In the genomic region with DNA sequence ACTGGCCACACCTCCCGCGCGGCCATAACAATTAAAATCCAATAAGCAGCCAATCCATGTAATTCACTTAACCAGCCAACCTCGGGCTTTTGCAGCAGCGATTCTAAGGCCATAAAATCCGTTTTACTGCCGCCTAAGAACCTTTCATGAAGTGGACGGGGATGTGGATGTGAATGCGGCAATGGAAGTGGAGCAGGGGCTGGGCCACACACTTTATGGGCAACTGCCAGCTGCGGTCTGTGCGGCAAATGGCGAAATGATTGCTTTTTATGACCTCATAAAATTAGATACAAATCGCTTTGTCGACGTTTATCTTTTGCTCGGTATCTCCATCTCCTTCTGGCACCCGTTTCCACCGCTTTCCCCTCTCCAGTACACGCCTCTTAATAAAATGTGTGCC, we compare ENCODE assay signal across 2 fruit fly cellular contexts.
TF ChIP-seq lines count a peak whose summit lies in the region.

No protein-coding gene starts in this region.

- TF ChIP-seq CTCF in whole organism, embryonic (GFP tag; optimal IDR thresholded peaks at IDR 0.05; lab: Kevin White, UChicago): no peak

TF ChIP-seq in whole organism, embryonic, 481 proteins besides CTCF, POLR2A, EP300 and RAD21 (continues in another document):
- TF ChIP-seq mam (GFP tag; optimal IDR thresholded peaks at IDR 0.05; lab: Kevin White, UChicago) (no peak), CG14965 (GFP tag; optimal IDR thresholded peaks at IDR 0.05; lab: Kevin White, UChicago; ENCODE audit: borderline replicate concordance) (no peak), chinmo (GFP tag; IDR thresholded peaks at IDR 0.05; lab: Robert Waterston, UW; ENCODE audit: partially characterized antibody) (no peak), grn (GFP tag; optimal IDR thresholded peaks at IDR 0.05; lab: Kevin White, UChicago) (peak; percentile 45), fd102C (GFP tag; optimal IDR thresholded peaks at IDR 0.05; lab: Kevin White, UChicago) (no peak), Chrac-16 (GFP tag; optimal IDR thresholded peaks at IDR 0.05; lab: Kevin White, UChicago) (no peak), CG6689 (GFP tag; IDR thresholded peaks at IDR 0.05; lab: Robert Waterston, UW) (no peak), Hr78 (GFP tag; optimal IDR thresholded peaks at IDR 0.05; lab: Kevin White, UChicago) (no peak), mirr (GFP tag; optimal IDR thresholded peaks at IDR 0.05; lab: Kevin White, UChicago) (peak; percentile 2), Abd-B (GFP tag; optimal IDR thresholded peaks at IDR 0.05; lab: Kevin White, UChicago) (peak; percentile 55), BtbVII (GFP tag; optimal IDR thresholded peaks at IDR 0.05; lab: Kevin White, UChicago) (no peak), Kr (GFP tag; optimal IDR thresholded peaks at IDR 0.05; lab: Kevin White, UChicago) (no peak), CG18262 (tag; optimal IDR thresholded peaks at IDR 0.05; lab: Kevin White, UChicago) (no peak), CG13296 (GFP tag; optimal IDR thresholded peaks at IDR 0.05; lab: Kevin White, UChicago) (no peak), scrt (GFP tag; optimal IDR thresholded peaks at IDR 0.05; lab: Kevin White, UChicago) (no peak), gro (GFP tag; optimal IDR thresholded peaks at IDR 0.05; lab: Kevin White, UChicago) (peak; percentile 25), tio (GFP tag; optimal IDR thresholded peaks at IDR 0.05; lab: Kevin White, UChicago) (no peak), tx (GFP tag; optimal IDR thresholded peaks at IDR 0.05; lab: Kevin White, UChicago) (no peak), Adf1 (GFP tag; IDR thresholded peaks at IDR 0.05; lab: Robert Waterston, UW) (no peak), Sry-β (GFP tag; optimal IDR thresholded peaks at IDR 0.05; lab: Kevin White, UChicago) (no peak), D19A (tag; optimal IDR thresholded peaks at IDR 0.05; lab: Kevin White, UChicago) (no peak), CG7786 (GFP tag; optimal IDR thresholded peaks at IDR 0.05; lab: Kevin White, UChicago) (no peak), CG11723 (GFP tag; optimal IDR thresholded peaks at IDR 0.05; lab: Kevin White, UChicago) (no peak), trem (tag; optimal IDR thresholded peaks at IDR 0.05; lab: Kevin White, UChicago) (no peak), Xrp1 (GFP tag; IDR thresholded peaks at IDR 0.05; lab: Robert Waterston, UW) (no peak), lilli (GFP tag; optimal IDR thresholded peaks at IDR 0.05; lab: Kevin White, UChicago) (no peak), da (GFP tag; optimal IDR thresholded peaks at IDR 0.05; lab: Kevin White, UChicago) (no peak), CG3281 (GFP tag; optimal IDR thresholded peaks at IDR 0.05; lab: Kevin White, UChicago) (no peak), sna (GFP tag; IDR thresholded peaks at IDR 0.05; lab: Robert Waterston, UW; ENCODE audit: partially characterized antibody) (no peak), CG4707 (GFP tag; optimal IDR thresholded peaks at IDR 0.05; lab: Kevin White, UChicago) (no peak), HmgZ (tag; optimal IDR thresholded peaks at IDR 0.05; lab: Kevin White, UChicago) (no peak), CG2202 (tag; optimal IDR thresholded peaks at IDR 0.05; lab: Kevin White, UChicago) (no peak), CG9215 (GFP tag; IDR thresholded peaks at IDR 0.05; lab: Robert Waterston, UW) (no peak), psq (GFP tag; optimal IDR thresholded peaks at IDR 0.05; lab: Kevin White, UChicago) (no peak), dpn (GFP tag; optimal IDR thresholded peaks at IDR 0.05; lab: Kevin White, UChicago) (no peak), Dref (GFP tag; IDR thresholded peaks at IDR 0.05; lab: Robert Waterston, UW) (no peak), br (optimal IDR thresholded peaks at IDR 0.05; lab: Kevin White, UChicago) (no peak), slbo (GFP tag; IDR thresholded peaks at IDR 0.05; lab: Robert Waterston, UW) (0 out of 2 replicates have a peak, but pooled peaks have one; percentile 14), Sox100B (GFP tag; optimal IDR thresholded peaks at IDR 0.05; lab: Kevin White, UChicago) (no peak), CG14860 (GFP tag; IDR thresholded peaks at IDR 0.05; lab: Robert Waterston, UW; ENCODE audit: partially characterized antibody) (no peak), Awh (GFP tag; IDR thresholded peaks at IDR 0.05; lab: Robert Waterston, UW) (no peak), C15 (GFP tag; IDR thresholded peaks at IDR 0.05; lab: Robert Waterston, UW) (no peak), CG4282 (GFP tag; optimal IDR thresholded peaks at IDR 0.05; lab: Kevin White, UChicago) (no peak), NC2α (GFP tag; optimal IDR thresholded peaks at IDR 0.05; lab: Kevin White, UChicago) (no peak), CG12219 (GFP tag; optimal IDR thresholded peaks at IDR 0.05; lab: Kevin White, UChicago) (no peak)

TF ChIP-seq in whole organism, prepupa, 60 proteins besides CTCF, POLR2A, EP300 and RAD21:
- TF ChIP-seq CG31627 (GFP tag; optimal IDR thresholded peaks at IDR 0.05; lab: Kevin White, UChicago) (no peak), svp (GFP tag; lab: Kevin White, UChicago) (peak; percentile 26), CG7368 (GFP tag; optimal IDR thresholded peaks at IDR 0.05; lab: Kevin White, UChicago) (no peak), Ets21C (GFP tag; optimal IDR thresholded peaks at IDR 0.05; lab: Kevin White, UChicago) (no peak)
